Fruit fly (Drosophila melanogaster): Measurements from ENCODE around the gene RpL4.
"Not testable (repeated sequence)": the region's sequence is repeated elsewhere in the genome, so short reads cannot be mapped to it uniquely, and the experiment has no call there.

Gene RpL4

DNA sequence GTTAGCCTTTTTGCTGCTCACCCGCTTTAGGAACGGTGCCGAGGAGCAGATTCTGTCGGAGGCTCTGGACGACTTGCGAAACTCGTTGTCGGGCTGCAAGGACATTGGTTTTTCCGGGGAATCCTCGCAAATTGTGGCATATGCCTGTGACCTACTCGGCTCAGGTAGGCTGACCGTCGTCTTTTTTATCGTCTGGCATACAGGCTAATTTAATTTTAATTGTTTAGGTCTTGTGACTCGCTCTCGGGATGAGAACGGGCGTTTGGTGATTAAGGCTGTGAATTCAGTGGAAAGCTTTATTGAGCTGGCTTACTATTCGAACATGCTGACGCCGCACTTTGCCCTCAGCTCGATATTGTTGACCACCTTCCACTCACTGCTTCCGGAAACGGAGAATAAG lies 8.8 kb downstream of the RpL4 start:
- TF ChIP-seq CTCF (optimal IDR thresholded peaks at IDR 0.05) (no peak), CG8478 (optimal IDR thresholded peaks at IDR 0.05) (no peak)

dm6 chr3R:27937752-27938694 lies 15.4 kb downstream of the RpL4 start, which contains the start of the genes NSD and BOD1:
Gene NSD (minus strand): TSS chr3R:27937853.
Gene BOD1 (plus strand): TSS chr3R:27938245.
- TF ChIP-seq CG8478 (optimal IDR thresholded peaks at IDR 0.05), result no peak
- no peak for TF ChIP-seq CTCF (optimal IDR thresholded peaks at IDR 0.05)

dm6 chr3R:27945398-27945797 lies 22.8 kb downstream of the RpL4 start:
- TF ChIP-seq CG8478 (optimal IDR thresholded peaks at IDR 0.05), result no peak
- no peak for TF ChIP-seq CTCF (optimal IDR thresholded peaks at IDR 0.05)

DNA sequence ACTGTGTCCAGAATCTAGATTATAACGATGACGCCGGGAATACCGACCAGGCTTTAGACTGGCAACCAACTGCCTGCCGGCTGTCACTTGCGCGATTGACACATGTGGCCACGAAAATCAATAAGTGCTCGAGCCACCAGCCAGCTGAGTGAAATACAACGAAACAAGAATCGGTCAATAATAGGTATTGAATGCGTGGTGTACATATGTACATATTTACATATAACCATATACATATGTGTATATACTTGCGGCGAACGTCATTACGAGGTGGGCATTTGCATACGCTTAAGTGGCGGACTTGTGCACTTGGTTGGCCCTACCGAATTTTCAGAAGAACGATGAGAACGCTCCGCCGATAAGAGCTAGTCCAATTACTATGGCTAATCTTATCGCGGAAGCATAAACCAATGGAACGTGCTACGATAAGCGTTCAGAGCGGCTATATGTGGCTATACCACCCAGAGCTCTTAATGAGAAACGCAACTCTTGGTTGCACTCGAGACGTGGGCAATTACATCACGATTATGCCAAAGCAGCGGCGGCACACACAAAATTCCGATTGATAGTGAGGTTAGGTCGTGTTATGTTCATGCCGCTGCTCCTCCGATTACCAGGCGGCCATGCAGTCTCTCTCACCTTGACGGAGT lies 24.1 kb downstream of the RpL4 start:
- TF ChIP-seq CTCF (optimal IDR thresholded peaks at IDR 0.05), result no peak
- TF ChIP-seq CG8478 (optimal IDR thresholded peaks at IDR 0.05), result no peak

DNA sequence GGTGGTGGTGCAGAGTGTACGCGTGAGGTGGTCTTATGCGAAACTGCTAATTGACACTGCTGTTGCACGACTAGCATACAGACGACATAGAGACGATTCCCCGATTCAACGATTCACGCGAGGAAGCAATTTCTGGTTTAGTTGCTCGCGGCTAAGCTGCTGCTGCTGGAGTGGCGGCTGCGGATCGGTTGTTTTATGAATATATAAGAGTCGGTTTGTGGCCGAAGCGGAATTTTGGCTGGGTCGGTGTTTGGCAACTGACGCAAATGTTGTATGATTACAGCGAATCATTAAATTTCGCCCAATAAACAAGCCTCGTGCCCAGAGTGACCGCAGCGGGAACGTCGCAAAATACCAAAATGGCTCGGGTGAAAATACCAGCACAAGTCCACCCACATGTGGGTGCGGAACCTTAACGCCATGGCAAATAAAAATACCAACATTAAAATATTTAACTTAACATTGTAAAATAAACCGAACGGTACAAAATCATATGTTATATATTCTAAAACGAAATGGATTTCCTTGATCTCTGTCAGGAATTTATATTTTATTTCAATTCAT lies 25.1 kb downstream of the RpL4 start, which contains the start of gene mfrn:
mfrn (minus strand) TSS at position 340 of the 564 bp plus-strand sequence.
- TF ChIP-seq CG8478 (optimal IDR thresholded peaks at IDR 0.05) (no peak), CTCF (optimal IDR thresholded peaks at IDR 0.05) (peak in 1 of 2 experiments; percentile 18)

DNA sequence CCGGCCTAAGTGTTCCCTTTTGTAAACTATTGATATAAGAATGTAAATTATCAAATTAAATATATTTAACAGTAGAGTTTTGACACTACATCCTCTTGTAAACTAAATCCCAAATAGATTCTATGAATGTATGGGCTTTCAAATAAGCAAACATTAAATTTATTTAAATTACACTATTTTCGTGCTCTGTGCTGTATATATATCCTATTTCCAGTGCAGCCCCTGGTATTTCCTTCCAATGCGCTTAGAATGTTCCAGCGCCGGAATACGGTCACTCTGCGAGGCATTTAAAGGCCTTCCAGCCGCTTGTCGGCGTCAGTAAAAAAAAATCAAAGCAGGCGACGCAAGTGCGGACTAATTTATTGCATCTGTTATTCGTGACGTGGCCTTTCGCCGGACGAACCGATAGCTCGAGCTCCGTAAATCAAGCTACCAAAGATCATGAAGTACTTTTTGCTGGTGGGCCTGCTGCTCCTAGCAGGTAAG lies 25.8 kb downstream of the RpL4 start, which contains the start of gene Gp93:
Gp93 (plus strand) TSS at position 291 of the 486 bp plus-strand sequence.
- TF ChIP-seq CTCF (optimal IDR thresholded peaks at IDR 0.05) (no peak), CG8478 (optimal IDR thresholded peaks at IDR 0.05) (no peak)

- no peak for TF ChIP-seq CTCF (optimal IDR thresholded peaks at IDR 0.05)
- TF ChIP-seq CG8478 (optimal IDR thresholded peaks at IDR 0.05), result no peak
Observed at dm6 chr3R:27953890-27954289, 31.3 kb downstream of the RpL4 start, which contains the start of gene CG4951. Gene CG4951 (minus strand): TSS chr3R:27954112.

DNA sequence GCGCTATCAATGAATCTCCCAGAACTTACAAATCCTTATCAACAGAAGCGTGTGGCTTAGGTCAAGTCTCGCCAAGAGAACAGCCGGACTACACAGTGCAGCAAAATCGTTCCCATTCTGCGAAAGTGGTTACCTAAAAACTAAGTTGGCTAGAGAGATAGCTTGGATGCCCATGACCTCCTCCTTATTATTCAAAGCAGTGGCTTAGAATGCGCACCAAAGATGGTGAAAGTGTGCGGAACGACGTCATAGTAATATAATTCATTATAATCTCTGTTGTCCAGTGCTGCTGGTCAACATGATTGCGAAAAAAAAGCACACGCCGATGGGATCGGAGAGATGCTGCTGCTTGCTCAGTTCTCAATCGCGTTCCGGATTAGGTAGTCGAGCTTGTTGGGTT lies 31.9 kb downstream of the RpL4 start, which contains the start of gene Nep7:
Nep7 (plus strand) TSS at position 385 of the 400 bp plus-strand sequence.
- TF ChIP-seq CTCF (optimal IDR thresholded peaks at IDR 0.05), result no peak
- TF ChIP-seq CG8478 (optimal IDR thresholded peaks at IDR 0.05), result no peak

DNA sequence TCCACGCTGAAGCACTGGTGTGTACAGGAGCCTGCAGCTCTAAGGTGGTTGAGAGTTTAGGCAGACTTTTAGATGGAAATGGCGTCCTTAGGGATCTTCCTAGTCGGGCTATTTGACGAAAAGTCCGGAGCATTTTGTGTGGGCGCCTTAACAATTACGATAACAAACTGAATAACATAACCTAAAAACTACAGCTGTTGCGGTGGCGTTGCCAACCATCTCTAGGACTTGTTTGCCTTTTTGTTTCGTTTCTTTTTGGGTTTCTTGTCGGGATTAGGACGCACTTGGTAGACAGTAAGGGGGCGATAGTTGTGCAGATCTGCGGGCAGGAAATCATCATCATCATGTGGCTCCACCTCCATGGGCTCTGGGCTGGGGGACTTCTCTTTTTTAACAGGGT lies 35.3 kb downstream of the RpL4 start:
- TF ChIP-seq CTCF (optimal IDR thresholded peaks at IDR 0.05) (no peak), CG8478 (optimal IDR thresholded peaks at IDR 0.05) (no peak)

DNA sequence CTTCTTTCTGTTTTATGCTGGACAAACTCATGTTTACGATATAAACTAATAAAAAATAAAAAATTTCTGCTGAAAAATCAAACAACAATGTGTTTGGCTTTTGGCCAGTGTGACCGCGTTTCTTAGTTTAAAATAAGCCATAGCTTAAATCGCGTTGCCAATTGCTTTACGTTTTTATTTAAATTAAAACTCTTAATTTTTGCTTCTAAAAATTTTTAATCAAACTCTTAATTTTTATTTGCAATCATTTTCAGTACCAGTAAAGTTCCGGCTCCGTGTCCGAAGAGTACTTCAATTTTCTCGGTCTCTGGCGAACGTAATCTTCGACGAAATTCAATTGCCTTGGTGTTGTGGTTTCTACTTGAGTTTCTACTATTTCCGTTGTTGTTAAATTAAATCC lies 36.5 kb downstream of the RpL4 start, which contains the start of the genes CG42487 and CG4884:
CG42487 (minus strand) TSS at position 101 of the 400 bp plus-strand sequence.
CG4884 (minus strand) TSS at position 101 of the 400 bp plus-strand sequence.
- not testable (repeated sequence) for TF ChIP-seq CTCF, CG8478 (optimal IDR thresholded peaks at IDR 0.05)

dm6 chr3R:27960473-27960872 lies 37.9 kb downstream of the RpL4 start, which contains the start of gene CG31253:
Gene CG31253 (minus strand): TSS chr3R:27960573.
- TF ChIP-seq CTCF, CG8478 (optimal IDR thresholded peaks at IDR 0.05): not testable (repeated sequence)

dm6 chr3R:27963119-27963518 lies 40.5 kb downstream of the RpL4 start, which contains the start of the genes CG31131 and CG4849:
Gene CG31131 (minus strand): TSS chr3R:27963219.
Gene CG4849 (plus strand): TSS chr3R:27963415.
- not testable (repeated sequence) for TF ChIP-seq CG8478, CTCF (optimal IDR thresholded peaks at IDR 0.05)

Data from S2 (cell line).